Fruit fly (Drosophila melanogaster) whole organism: ENCODE data around the gene rk.
A peak's percentile ranks its signal among the peaks of the same experiment; 100 is the strongest.

Experiments used
- CG8478 ChIP-seq: fragments of >200 bp; optimal IDR thresholded peaks from 2 replicates; lab custom pipeline; 2018; ENCODE audit warnings: inconsistent platforms
- Dll ChIP-seq: fragments of >200 bp; optimal IDR thresholded peaks from 2 replicates; lab custom pipeline; 2017
- EcR ChIP-seq, 2 experiments: fragments of >200 bp; optimal IDR thresholded peaks; 2 replicates each; lab custom pipeline; 2017; ENCODE audit warnings: missing biosample characterization in 2 of 2, missing genetic modification characterization in 2 of 2, missing genetic modification reagents in 2 of 2
- pan ChIP-seq: fragments of >200 bp; optimal IDR thresholded peaks from 2 replicates; lab custom pipeline; 2017
- psq ChIP-seq: fragments of >200 bp; optimal IDR thresholded peaks from 2 replicates; lab custom pipeline; 2017
- usp ChIP-seq: fragments of >200 bp; optimal IDR thresholded peaks from 2 replicates; lab custom pipeline; 2017; ENCODE audit warnings: missing biosample characterization, missing genetic modification characterization, mixed read lengths

Gene rk

dm6 chr2L:13966732-13967316 is 34.2 kb downstream of the rk start, which contains the start of gene NimB2:
Gene NimB2, minus strand, starts transcription at chr2L:13967018.
- TF ChIP-seq CG8478 (lab: Kevin White, UChicago) (no peak), usp (GFP tag; lab: Kevin White, UChicago) (no peak), pan (lab: Kevin White, UChicago) (no peak), EcR (GFP tag; optimal IDR thresholded peaks at IDR 0.05; lab: Kevin White, UChicago) (no peak), Dll (lab: Kevin White, UChicago) (no peak), psq (lab: Kevin White, UChicago) (no peak)

dm6 chr2L:13963467-13964122 is 37.5 kb downstream of the rk start, which contains the start of gene NimB1:
Gene NimB1, plus strand, starts transcription at chr2L:13963507.
- TF ChIP-seq CG8478 (lab: Kevin White, UChicago) = no peak
- no peak for TF ChIP-seq pan (lab: Kevin White, UChicago)
- TF ChIP-seq Dll (lab: Kevin White, UChicago) = no peak

- TF ChIP-seq Dll (lab: Kevin White, UChicago) = no peak
- TF ChIP-seq usp (GFP tag; lab: Kevin White, UChicago) = no peak
- TF ChIP-seq EcR (GFP tag; optimal IDR thresholded peaks at IDR 0.05; lab: Kevin White, UChicago) = no peak
- TF ChIP-seq psq (lab: Kevin White, UChicago) = no peak
- no peak for TF ChIP-seq CG8478 (lab: Kevin White, UChicago)
- no peak for TF ChIP-seq pan (lab: Kevin White, UChicago)
Measured at dm6 chr2L:13960399-13960798, 40.6 kb downstream of the rk start.

- TF ChIP-seq EcR (GFP tag; optimal IDR thresholded peaks at IDR 0.05; lab: Kevin White, UChicago) (no peak), Dll (lab: Kevin White, UChicago) (no peak), CG8478 (lab: Kevin White, UChicago) (no peak)
Measured at dm6 chr2L:13957239-13957638, 43.8 kb downstream of the rk start, which contains the start of gene NimA. Gene NimA, plus strand, starts transcription at chr2L:13957539.

dm6 chr2L:13955775-13956174 is 45.3 kb downstream of the rk start:
- TF ChIP-seq EcR (GFP tag; optimal IDR thresholded peaks at IDR 0.05; lab: Kevin White, UChicago) = no peak
- no peak for TF ChIP-seq psq (lab: Kevin White, UChicago)
- TF ChIP-seq Dll (lab: Kevin White, UChicago) = no peak
- peak; percentile 94 for TF ChIP-seq pan (lab: Kevin White, UChicago)
- no peak for TF ChIP-seq CG8478 (lab: Kevin White, UChicago)
- no peak for TF ChIP-seq usp (GFP tag; lab: Kevin White, UChicago)

- TF ChIP-seq Dll (lab: Kevin White, UChicago) (no peak), psq (lab: Kevin White, UChicago) (no peak), EcR (GFP tag; optimal IDR thresholded peaks at IDR 0.05; lab: Kevin White, UChicago) (no peak), pan (lab: Kevin White, UChicago) (no peak), usp (GFP tag; lab: Kevin White, UChicago) (no peak), CG8478 (lab: Kevin White, UChicago) (no peak)
Measured at dm6 chr2L:13949789-13950188, 51.3 kb downstream of the rk start.

- TF ChIP-seq CG8478 (lab: Kevin White, UChicago) = no peak
- TF ChIP-seq psq (lab: Kevin White, UChicago) = no peak
- no peak for TF ChIP-seq usp (GFP tag; lab: Kevin White, UChicago)
- no peak for TF ChIP-seq pan (lab: Kevin White, UChicago)
Measured at dm6 chr2L:13947476-13947875, 53.6 kb downstream of the rk start, which contains the start of gene Vajk3. Gene Vajk3, minus strand, starts transcription at chr2L:13947476.

dm6 chr2L:13934542-13935065 is 66.4 kb downstream of the rk start, which contains the start of gene Vajk2:
Gene Vajk2, minus strand, starts transcription at chr2L:13934692.
- no peak for TF ChIP-seq usp (GFP tag; lab: Kevin White, UChicago)
- TF ChIP-seq Dll (lab: Kevin White, UChicago) = no peak
- TF ChIP-seq CG8478 (lab: Kevin White, UChicago) = no peak
- TF ChIP-seq EcR (GFP tag; optimal IDR thresholded peaks at IDR 0.05; lab: Kevin White, UChicago) = no peak
- no peak for TF ChIP-seq psq (lab: Kevin White, UChicago)
- no peak for TF ChIP-seq pan (lab: Kevin White, UChicago)
